Worm (Caenorhabditis elegans) whole organism, L4/young adult: Measurements from ENCODE around the gene aqp-3.

Experiments used
- dao-5 ChIP-seq: sonication (generic microtip); optimal IDR thresholded peaks from 2 replicates; lab custom pipeline; 2016; ENCODE audit warnings: missing genotype, missing genetic modification characterization, moderate library complexity, missing compliant biosample characterization
- him-1 ChIP-seq: sonication (generic microtip); optimal IDR thresholded peaks from 2 replicates; lab custom pipeline; 2016; ENCODE audit warnings: missing genotype, missing genetic modification reagents, missing genetic modification characterization, missing compliant biosample characterization

ce11 chrIV:10990699-10991098, 24.4 kb upstream of the aqp-3 start, which contains the start of gene F13H10.5:
- TF ChIP-seq him-1 (tag; lab: Kevin White, UChicago) (no peak), dao-5 (no peak)
